Fruit fly (Drosophila melanogaster): ENCODE data around the gene tw.

tw gene

dm6 chrX:755642-756332 is 28.8 kb upstream of the tw start (continued):
- TF ChIP-seq lz (GFP tag; optimal IDR thresholded peaks at IDR 0.05) (peak; percentile 84), CG31627 (GFP tag; optimal IDR thresholded peaks at IDR 0.05) (peak; percentile 80), CG8319 (GFP tag; optimal IDR thresholded peaks at IDR 0.05) (peak; percentile 48), CG3032 (tag; optimal IDR thresholded peaks at IDR 0.05) (peak; percentile 78), Ets21C (GFP tag; optimal IDR thresholded peaks at IDR 0.05) (peak; percentile 67), CG9139 (GFP tag; optimal IDR thresholded peaks at IDR 0.05) (peak; percentile 66), CG4318 (GFP tag; optimal IDR thresholded peaks at IDR 0.05) (peak; percentile 81), dac (GFP tag; optimal IDR thresholded peaks at IDR 0.05) (peak; percentile 74), cyc (GFP tag; optimal IDR thresholded peaks at IDR 0.05) (peak; percentile 84), Hr39 (GFP tag; optimal IDR thresholded peaks at IDR 0.05) (peak; percentile 84), spab (GFP tag; optimal IDR thresholded peaks at IDR 0.05) (peak; percentile 71), Blimp-1 (GFP tag; optimal IDR thresholded peaks at IDR 0.05) (peak; percentile 10), Lpt (GFP tag; optimal IDR thresholded peaks at IDR 0.05) (peak; percentile 88), CG11294 (GFP tag; IDR thresholded peaks at IDR 0.05) (peak; percentile 82), CG10669 (GFP tag; optimal IDR thresholded peaks at IDR 0.05) (peak; percentile 86), CG3919 (GFP tag; optimal IDR thresholded peaks at IDR 0.05) (peak; percentile 88), CG6163 (GFP tag; IDR thresholded peaks at IDR 0.05) (no peak; the same call in 1 of the 3 replicates), Met (GFP tag; optimal IDR thresholded peaks at IDR 0.05) (peak; percentile 88), CG8119 (GFP tag; IDR thresholded peaks at IDR 0.05) (peak; percentile 92)

- TF ChIP-seq Gug (GFP tag; IDR thresholded peaks at IDR 0.05) = no peak
- peak; percentile 43 for TF ChIP-seq svp (GFP tag)
- TF ChIP-seq Sox15 (GFP tag; optimal IDR thresholded peaks at IDR 0.05) = no peak
- TF ChIP-seq fkh (GFP tag; optimal IDR thresholded peaks at IDR 0.05) = peak; percentile 26
- peak; percentile 64 for TF ChIP-seq vri (GFP tag; optimal IDR thresholded peaks at IDR 0.05)
- TF ChIP-seq CG4318 (GFP tag; optimal IDR thresholded peaks at IDR 0.05) = no peak
- TF ChIP-seq Eip93F (GFP tag; optimal IDR thresholded peaks at IDR 0.05) = peak; percentile 54
These were observed 27.7 kb upstream of the tw start for dm6 chrX:756856-757255.

- no peak for TF ChIP-seq fkh (GFP tag; optimal IDR thresholded peaks at IDR 0.05)
- TF ChIP-seq Blimp-1 (GFP tag; optimal IDR thresholded peaks at IDR 0.05) = peak; percentile 93
- peak; percentile 8 for TF ChIP-seq CG6808 (GFP tag; optimal IDR thresholded peaks at IDR 0.05)
- no peak for TF ChIP-seq CG32006 (GFP tag; optimal IDR thresholded peaks at IDR 0.05)
- TF ChIP-seq Sox102F (GFP tag; optimal IDR thresholded peaks at IDR 0.05) = peak; percentile 28
- TF ChIP-seq ss (GFP tag; optimal IDR thresholded peaks at IDR 0.05) = peak; percentile 8 to 34
- TF ChIP-seq Smox (GFP tag; optimal IDR thresholded peaks at IDR 0.05) = peak; percentile 15
- TF ChIP-seq Sox14 (GFP tag; optimal IDR thresholded peaks at IDR 0.05) = peak; percentile 22
- 0 out of 3 replicates have a peak, but pooled peaks have one; percentile 6 for TF ChIP-seq eg (GFP tag; IDR thresholded peaks at IDR 0.05)
- TF ChIP-seq Eip78C (GFP tag) = peak; percentile 75
- TF ChIP-seq achi (GFP tag; optimal IDR thresholded peaks at IDR 0.05) = peak; percentile 73
- TF ChIP-seq CG1621 (tag; optimal IDR thresholded peaks at IDR 0.05) = peak; percentile 36
- peak; percentile 55 for TF ChIP-seq vri (GFP tag; optimal IDR thresholded peaks at IDR 0.05)
- TF ChIP-seq Eip75B (GFP tag; optimal IDR thresholded peaks at IDR 0.05) = peak; percentile 1
- TF ChIP-seq CG3919 (GFP tag; optimal IDR thresholded peaks at IDR 0.05) = peak; percentile 12
- peak; percentile 42 for TF ChIP-seq esn (GFP tag; optimal IDR thresholded peaks at IDR 0.05)
- TF ChIP-seq lz (GFP tag; optimal IDR thresholded peaks at IDR 0.05) = peak; percentile 11
- TF ChIP-seq net (GFP tag; optimal IDR thresholded peaks at IDR 0.05) = no peak
- TF ChIP-seq topi (GFP tag; optimal IDR thresholded peaks at IDR 0.05) = peak; percentile 34
- no peak for TF ChIP-seq fd85E (GFP tag; optimal IDR thresholded peaks at IDR 0.05)
- no peak for TF ChIP-seq CG15336 (GFP tag; IDR thresholded peaks at IDR 0.05)
- peak; percentile 90 for TF ChIP-seq svp (GFP tag)
These were observed 25.5 kb upstream of the tw start, which contains the start of gene CG5273 for dm6 chrX:758892-759621. CG5273 (plus strand) TSS chrX:759594.
